Fruit fly (Drosophila melanogaster) whole organism, larva: ENCODE measurements around the gene CG46459.

Source experiments
- noc ChIP-seq: fragments of 200-800 bp; sonication (Bioruptor generic); optimal IDR thresholded peaks from 3 replicates; lab custom pipeline; 2019; ENCODE audit warnings: missing biosample characterization, mild to moderate bottlenecking, missing genetic modification characterization, moderate library complexity

CG46459 gene

dm6 chr3R:10709264-10709663 lies 12.8 kb downstream of the CG46459 start, which contains the start of gene CG31373:
Gene CG31373 (minus strand): TSS chr3R:10709364.
- no peak for TF ChIP-seq noc

dm6 chr3R:10711148-10711547 lies 14.7 kb downstream of the CG46459 start, which contains the start of gene CG14689:
Gene CG14689 (minus strand): TSS chr3R:10711248.
- no peak for TF ChIP-seq noc

- no peak for TF ChIP-seq noc
Observed at dm6 chr3R:10714498-10714897, 18.1 kb downstream of the CG46459 start, which contains the start of gene CG4073. Gene CG4073 (plus strand): TSS chr3R:10714798.

- no peak for TF ChIP-seq noc
Observed at dm6 chr3R:10726714-10727113, 30.3 kb downstream of the CG46459 start.

- no peak for TF ChIP-seq noc
Observed at dm6 chr3R:10735857-10736256, 39.4 kb downstream of the CG46459 start, which contains the start of gene tomboy20. Gene tomboy20 (minus strand): TSS chr3R:10735957.

dm6 chr3R:10747650-10748049 lies 51.2 kb downstream of the CG46459 start:
- TF ChIP-seq noc, result no peak
